Worm (Caenorhabditis elegans): ENCODE data around the gene rgs-1.
A peak's percentile ranks its signal among the peaks of the same experiment; 100 is the strongest.

The rgs-1 gene

ce11 chrIII:10016413-10017051 is at the start of gene rgs-1:
TSS of gene rgs-1 (minus strand) at chrIII:10016558.
- no peak for TF ChIP-seq gmeb-1 (tag; optimal IDR thresholded peaks at IDR 0.05)
- TF ChIP-seq ama-1 (optimal IDR thresholded peaks at IDR 0.05), result no peak
- TF ChIP-seq alr-1 (tag; optimal IDR thresholded peaks at IDR 0.05), result no peak
- TF ChIP-seq F13H6.1 (tag; optimal IDR thresholded peaks at IDR 0.05), result no peak
- TF ChIP-seq Y55F3AM.14 (GFP tag; optimal IDR thresholded peaks at IDR 0.05), result no peak
- TF ChIP-seq elt-1 (tag; optimal IDR thresholded peaks at IDR 0.05), result no peak
- peak; percentile 2 for TF ChIP-seq sem-4 (tag; optimal IDR thresholded peaks at IDR 0.05)
- peak; percentile 42 for TF ChIP-seq zag-1 (tag; optimal IDR thresholded peaks at IDR 0.05)
- TF ChIP-seq crh-2 (tag; optimal IDR thresholded peaks at IDR 0.05), result peak; percentile 77
- TF ChIP-seq nhr-6 (tag; optimal IDR thresholded peaks at IDR 0.05), result peak; percentile 37
- no peak for TF ChIP-seq unc-39 (tag; optimal IDR thresholded peaks at IDR 0.05)
- no peak for TF ChIP-seq ztf-11 (tag; optimal IDR thresholded peaks at IDR 0.05)
- TF ChIP-seq lin-13 (GFP tag; optimal IDR thresholded peaks at IDR 0.05), result peak; percentile 33
- TF ChIP-seq fos-1 (tag; optimal IDR thresholded peaks at IDR 0.05), result peak; percentile 9
- no peak for TF ChIP-seq R02D3.7 (tag; optimal IDR thresholded peaks at IDR 0.05)
- peak in 1 of 2 experiments; percentile 76 for TF ChIP-seq mdl-1 (tag; optimal IDR thresholded peaks at IDR 0.05)
- no peak for TF ChIP-seq nhr-23 (tag; optimal IDR thresholded peaks at IDR 0.05)
- no peak for TF ChIP-seq ceh-82 (tag; optimal IDR thresholded peaks at IDR 0.05)
- no peak for TF ChIP-seq egl-27 (tag; optimal IDR thresholded peaks at IDR 0.05)
- TF ChIP-seq nhr-21 (tag; optimal IDR thresholded peaks at IDR 0.05), result no peak
- no peak for TF ChIP-seq mab-5 (tag; optimal IDR thresholded peaks at IDR 0.05)
- no peak for TF ChIP-seq unc-62 (GFP tag; optimal IDR thresholded peaks at IDR 0.05)
- no peak for TF ChIP-seq sma-3 (GFP tag; optimal IDR thresholded peaks at IDR 0.05)
- TF ChIP-seq skn-1 (tag; optimal IDR thresholded peaks at IDR 0.05), result no peak
- no peak for TF ChIP-seq ztf-1 (GFP tag; conservative IDR thresholded peaks at IDR 0.05)
- TF ChIP-seq dmd-4 (tag; optimal IDR thresholded peaks at IDR 0.05), result no peak
- TF ChIP-seq sma-9 (GFP tag; optimal IDR thresholded peaks at IDR 0.05), result no peak
- TF ChIP-seq sma-9 (tag; optimal IDR thresholded peaks at IDR 0.05), result no peak
- TF ChIP-seq nhr-77 (tag; optimal IDR thresholded peaks at IDR 0.05), result no peak
- TF ChIP-seq elt-3 (tag; optimal IDR thresholded peaks at IDR 0.05), result no peak
- TF ChIP-seq peb-1 (tag; optimal IDR thresholded peaks at IDR 0.05), result no peak
- no peak for TF ChIP-seq nhr-12 (tag; optimal IDR thresholded peaks at IDR 0.05)
- no peak for TF ChIP-seq blmp-1 (tag; optimal IDR thresholded peaks at IDR 0.05; ENCODE audit: insufficient read depth)
- peak; percentile 69 for TF ChIP-seq nhr-129 (tag; optimal IDR thresholded peaks at IDR 0.05)
- peak; percentile 89 for TF ChIP-seq unc-55 (GFP tag; optimal IDR thresholded peaks at IDR 0.05)
- TF ChIP-seq C34F6.9 (tag; optimal IDR thresholded peaks at IDR 0.05), result peak; percentile 79
- TF ChIP-seq nhr-237 (tag; optimal IDR thresholded peaks at IDR 0.05), result no peak
- TF ChIP-seq lsy-2 (tag; optimal IDR thresholded peaks at IDR 0.05), result peak in 1 of 2 experiments; percentile 62
- no peak for TF ChIP-seq aly-2 (tag; optimal IDR thresholded peaks at IDR 0.05)
- TF ChIP-seq mbf-1 (tag; optimal IDR thresholded peaks at IDR 0.05), result no peak
- TF ChIP-seq ceh-16 (tag; optimal IDR thresholded peaks at IDR 0.05), result no peak
- no peak for TF ChIP-seq nhr-11 (tag; optimal IDR thresholded peaks at IDR 0.05)
- no peak for TF ChIP-seq ztf-4 (tag; optimal IDR thresholded peaks at IDR 0.05)
- TF ChIP-seq lin-11 (tag; optimal IDR thresholded peaks at IDR 0.05), result peak; percentile 44
- no peak for TF ChIP-seq lin-39 (tag; optimal IDR thresholded peaks at IDR 0.05)
- TF ChIP-seq nhr-25 (tag; optimal IDR thresholded peaks at IDR 0.05), result no peak
- no peak for TF ChIP-seq ZK546.5 (tag; optimal IDR thresholded peaks at IDR 0.05)
- TF ChIP-seq snpc-4 (tag; optimal IDR thresholded peaks at IDR 0.05), result no peak
- TF ChIP-seq nhr-10 (tag; optimal IDR thresholded peaks at IDR 0.05), result no peak

Data from whole organism, L2 larva.